Worm (Caenorhabditis elegans): ENCODE results near the gene C07E3.4.

- TF ChIP-seq nhr-237 (tag; optimal IDR thresholded peaks at IDR 0.05) (no peak), sma-3 (GFP tag; optimal IDR thresholded peaks at IDR 0.05) (no peak), unc-62 (GFP tag; optimal IDR thresholded peaks at IDR 0.05) (no peak), ztf-4 (tag; optimal IDR thresholded peaks at IDR 0.05) (no peak), ztf-11 (tag; optimal IDR thresholded peaks at IDR 0.05) (no peak), ama-1 (optimal IDR thresholded peaks at IDR 0.05) (no peak), fos-1 (tag; optimal IDR thresholded peaks at IDR 0.05) (no peak)
Measured at ce11 chrII:10379546-10379945, 19.0 kb downstream of the C07E3.4 start.
